Fruit fly (Drosophila melanogaster): ENCODE measurements around the gene TM9SF2.

DNA sequence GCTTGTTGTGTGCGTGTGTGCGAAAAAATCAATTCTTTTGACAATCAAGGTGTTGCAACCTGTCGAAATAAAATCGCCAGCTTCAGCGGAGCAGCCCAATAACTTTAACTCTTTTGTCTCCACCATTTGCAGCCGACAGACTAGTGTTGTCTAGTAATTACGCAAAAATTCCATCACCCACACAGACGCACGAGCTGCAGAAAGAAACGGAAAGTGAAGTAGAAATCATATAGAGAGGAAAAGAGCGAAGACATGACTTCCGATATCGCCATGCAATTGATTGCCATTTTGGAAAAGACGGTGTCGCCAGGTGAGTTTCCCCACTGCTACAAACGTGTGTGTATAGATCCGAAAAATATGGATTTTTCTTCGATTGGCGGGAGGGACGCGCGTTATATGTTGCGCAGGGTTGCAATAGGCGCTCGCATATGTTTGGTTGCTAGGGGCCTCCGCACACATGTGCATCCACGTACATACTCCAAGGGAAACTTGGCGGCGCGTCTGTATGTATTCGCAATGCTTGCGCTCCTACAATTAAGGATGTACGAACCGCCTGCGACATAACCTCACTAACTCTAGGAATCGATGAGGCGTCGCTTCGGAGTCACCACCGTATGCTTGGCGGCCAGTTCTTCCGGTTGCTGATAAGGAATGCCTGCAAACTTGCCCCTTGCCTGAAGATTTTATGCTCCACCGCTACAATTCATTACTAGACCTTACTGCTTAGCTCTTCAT is 1.2 kb upstream of the TM9SF2 start:
- TF ChIP-seq luna (GFP tag; optimal IDR thresholded peaks at IDR 0.05) (no peak), Lpt (GFP tag; optimal IDR thresholded peaks at IDR 0.05) (no peak), fu2 (GFP tag; optimal IDR thresholded peaks at IDR 0.05) (no peak), CG1529 (GFP tag; optimal IDR thresholded peaks at IDR 0.05) (no peak)
